Worm (Caenorhabditis elegans): Measurements from ENCODE around the gene sth-1.

The sth-1 gene

DNA sequence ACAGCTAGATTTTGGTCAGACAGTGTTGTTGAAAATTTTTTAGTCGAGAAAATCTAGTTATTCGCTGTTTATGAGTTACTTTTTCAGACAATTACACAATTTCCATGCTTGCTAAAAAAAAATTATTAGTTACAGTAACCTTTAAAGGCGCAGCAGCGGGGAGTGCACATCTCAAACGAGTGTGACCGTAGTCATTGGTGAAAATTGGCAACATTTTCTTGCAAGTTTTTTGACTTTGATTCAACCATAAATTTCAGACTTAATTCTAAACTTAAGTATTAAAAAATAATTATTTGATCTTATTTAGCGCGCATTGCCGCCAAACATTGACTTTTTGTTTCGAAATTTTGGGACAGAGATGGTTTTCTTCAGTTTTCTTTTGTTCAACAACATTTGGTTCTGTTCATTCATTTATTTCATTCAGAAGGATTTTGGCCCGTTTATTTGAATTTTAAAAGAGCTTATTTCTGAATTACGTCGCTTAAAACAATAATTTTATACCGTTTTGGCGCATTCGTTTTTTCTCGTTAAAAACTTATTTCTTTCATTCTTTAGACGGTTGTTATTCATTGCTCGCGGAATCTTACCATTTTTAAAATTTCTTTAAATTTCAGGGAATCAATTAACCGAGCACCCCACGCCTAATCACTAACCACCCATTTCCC, 23.0 kb upstream of the sth-1 start, which contains the start of gene oma-2:
Gene oma-2, plus strand, starts transcription at position 615 of the 665 bp plus-strand sequence.
- no peak for TF ChIP-seq unc-62 (GFP tag; optimal IDR thresholded peaks at IDR 0.05)

DNA sequence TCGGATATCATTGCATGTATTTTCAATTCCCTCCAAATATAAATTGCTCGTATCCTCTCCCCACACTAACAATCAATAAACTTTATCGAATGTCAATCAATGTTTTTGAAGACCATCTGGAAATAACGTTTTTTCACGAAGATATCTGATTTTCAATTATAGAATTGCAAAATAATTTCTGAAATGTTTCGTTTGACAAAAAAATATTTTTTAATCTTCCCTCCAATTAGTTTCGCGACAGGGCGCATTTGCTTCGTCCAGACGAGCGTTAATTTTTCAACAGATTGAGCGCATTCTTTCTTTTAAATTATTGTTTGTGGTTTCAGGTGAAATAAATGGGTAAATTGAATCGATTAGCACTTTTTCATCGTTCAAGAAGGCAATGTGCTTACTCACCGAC, 20.8 kb upstream of the sth-1 start, which contains the start of gene vars-1:
Gene vars-1, plus strand, starts transcription at position 291 of the 400 bp plus-strand sequence.
- TF ChIP-seq unc-62 (GFP tag; optimal IDR thresholded peaks at IDR 0.05), result no peak

ce11 chrV:8034811-8035210, 17.1 kb upstream of the sth-1 start, which contains the start of gene algn-12:
TSS of gene algn-12 (plus strand) at chrV:8035111.
- no peak for TF ChIP-seq unc-62 (GFP tag; optimal IDR thresholded peaks at IDR 0.05)

DNA sequence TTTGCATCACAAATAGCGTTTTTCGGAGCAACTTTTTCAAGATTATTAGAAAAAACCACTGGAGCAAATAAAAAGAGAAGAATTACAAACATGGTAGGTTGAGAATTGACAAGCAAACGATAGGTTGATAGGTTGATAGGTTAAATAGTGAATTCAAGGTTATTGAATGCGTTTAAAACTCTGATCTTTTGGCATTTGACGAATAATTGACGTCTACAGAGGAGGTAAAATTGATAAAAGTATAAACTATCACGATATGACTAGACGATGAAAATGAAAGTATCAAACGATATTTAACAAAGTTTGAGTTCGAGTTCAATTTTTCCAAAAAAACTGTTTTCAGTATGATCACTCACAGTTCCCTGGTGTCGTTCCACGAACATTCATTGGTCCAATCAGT, 16.0 kb upstream of the sth-1 start, which contains the start of gene ZC513.14:
Gene ZC513.14, minus strand, starts transcription at position 101 of the 400 bp plus-strand sequence.
- TF ChIP-seq unc-62 (GFP tag; optimal IDR thresholded peaks at IDR 0.05), result no peak

ce11 chrV:8039085-8039525, 12.8 kb upstream of the sth-1 start:
- TF ChIP-seq unc-62 (GFP tag; optimal IDR thresholded peaks at IDR 0.05), result no peak

ce11 chrV:8039606-8040005, 12.3 kb upstream of the sth-1 start:
- TF ChIP-seq unc-62 (GFP tag; optimal IDR thresholded peaks at IDR 0.05), result no peak

- TF ChIP-seq unc-62 (GFP tag; optimal IDR thresholded peaks at IDR 0.05), result no peak
Observed at ce11 chrV:8040247-8041084, 11.5 kb upstream of the sth-1 start.

- no peak for TF ChIP-seq unc-62 (GFP tag; optimal IDR thresholded peaks at IDR 0.05)
Observed at ce11 chrV:8041336-8041868, 10.5 kb upstream of the sth-1 start.

DNA sequence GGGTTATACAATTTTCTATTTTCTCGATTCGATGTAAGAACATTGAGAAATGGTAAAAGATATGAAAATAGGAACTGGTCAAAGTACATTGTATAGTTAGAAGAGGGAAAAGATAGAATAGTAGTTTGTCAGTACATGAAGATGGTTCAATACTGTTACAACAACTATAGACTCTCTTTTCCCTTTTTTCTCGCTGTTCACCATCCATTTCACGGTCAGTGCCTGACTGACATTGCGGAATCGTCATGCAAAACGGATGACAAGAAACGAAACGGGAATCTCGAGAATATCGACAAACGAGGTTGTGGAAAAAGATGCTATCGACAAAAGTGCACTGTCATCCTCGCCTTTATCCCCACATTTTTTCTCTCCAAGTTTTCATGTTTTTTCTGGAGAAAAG, 8.3 kb upstream of the sth-1 start:
- no peak for TF ChIP-seq unc-62 (GFP tag; optimal IDR thresholded peaks at IDR 0.05)

DNA sequence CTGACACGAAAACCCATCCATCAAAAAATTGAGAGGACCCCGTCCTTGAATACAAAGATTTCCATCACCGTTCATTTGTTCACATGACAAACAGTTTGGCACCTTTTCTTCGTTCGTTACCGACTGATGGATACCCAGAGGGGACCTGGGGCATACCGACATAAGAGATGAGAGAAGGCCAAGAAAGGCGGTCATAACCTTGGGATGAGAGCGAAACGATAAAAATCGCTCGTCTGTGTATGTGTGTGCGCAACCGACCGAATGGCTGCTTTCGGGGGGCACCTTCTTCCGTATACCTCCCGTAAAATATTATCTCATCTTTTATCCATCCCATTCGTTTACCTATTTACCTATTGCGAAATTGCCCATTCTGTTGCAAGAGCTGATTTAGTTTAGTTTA, 7.0 kb upstream of the sth-1 start:
- no peak for TF ChIP-seq unc-62 (GFP tag; optimal IDR thresholded peaks at IDR 0.05)

- no peak for TF ChIP-seq unc-62 (GFP tag; optimal IDR thresholded peaks at IDR 0.05)
Observed at ce11 chrV:8046706-8047105, 5.2 kb upstream of the sth-1 start, which contains the start of gene ZC513.3. TSS of gene ZC513.3 (plus strand) at chrV:8047006.

DNA sequence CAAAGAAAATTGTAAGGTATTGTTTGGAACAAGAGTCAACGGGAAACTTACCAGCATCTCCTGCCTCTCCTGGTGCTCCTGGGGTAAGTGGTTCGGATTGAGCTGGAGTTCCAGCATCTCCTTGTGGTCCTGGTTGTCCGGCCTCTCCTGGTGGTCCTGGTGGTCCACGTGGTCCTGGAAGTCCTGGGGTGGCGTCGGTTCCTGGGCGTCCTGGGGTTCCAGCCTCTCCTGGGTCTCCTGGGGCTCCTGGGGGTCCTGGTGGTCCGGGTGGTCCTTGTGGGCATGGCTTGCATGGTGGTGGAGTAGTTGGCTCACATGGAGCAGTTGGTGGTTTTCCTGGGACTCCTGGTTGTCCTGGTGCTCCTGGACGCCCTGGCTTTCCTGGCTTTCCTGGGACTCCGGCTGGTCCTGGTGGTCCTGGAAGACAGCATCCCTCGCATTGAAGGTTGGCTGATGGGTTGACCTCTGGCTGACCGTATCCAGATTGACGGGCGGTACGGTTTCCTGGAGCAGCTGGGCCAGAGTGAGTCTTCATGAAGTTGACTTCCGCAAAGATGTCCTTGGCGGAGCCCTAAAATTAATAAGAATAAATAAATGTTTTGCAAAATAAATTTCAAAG, 1.8 kb upstream of the sth-1 start:
- TF ChIP-seq unc-62 (GFP tag; optimal IDR thresholded peaks at IDR 0.05), result no peak

DNA sequence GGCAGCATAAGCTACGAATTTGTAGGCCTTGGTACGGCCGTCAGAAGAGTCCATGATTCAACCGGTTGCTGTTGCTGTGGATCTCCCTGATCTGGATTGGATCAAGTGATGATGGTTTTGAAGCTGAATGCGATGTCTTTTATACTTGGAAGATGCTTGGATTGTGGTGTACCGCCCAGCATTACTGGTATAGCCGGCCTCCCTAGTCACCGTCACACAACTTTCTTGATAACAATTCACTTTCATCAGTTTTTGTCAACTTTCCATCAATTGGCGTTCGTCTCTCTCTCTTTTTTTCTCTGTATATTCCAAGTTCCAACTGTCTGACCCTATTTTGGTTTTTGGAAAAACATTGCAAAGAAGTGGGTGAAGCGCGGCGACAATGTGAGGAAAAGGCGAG, 1.1 kb upstream of the sth-1 start, which contains the start of gene col-43:
Gene col-43, minus strand, starts transcription at position 101 of the 400 bp plus-strand sequence.
- TF ChIP-seq unc-62 (GFP tag; optimal IDR thresholded peaks at IDR 0.05), result no peak

DNA sequence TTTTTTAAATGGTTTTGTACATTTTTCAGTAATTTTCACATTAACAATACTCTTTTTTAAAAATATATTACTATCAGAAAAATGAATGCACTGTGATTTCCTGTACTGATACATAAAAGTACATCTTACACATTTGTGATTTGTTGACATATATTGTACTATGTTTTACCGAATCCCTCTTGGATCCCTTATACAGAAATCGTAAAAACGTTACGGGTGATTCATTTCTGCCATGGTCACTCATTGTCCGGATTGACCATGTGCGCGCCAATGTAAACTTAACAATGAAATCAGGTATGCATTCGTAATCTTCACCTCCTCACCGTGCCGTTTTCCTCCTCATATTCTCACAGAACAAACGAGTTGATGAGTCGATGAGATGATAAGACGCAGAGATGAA, 2.2 kb downstream of the sth-1 start, which contains the start of gene ZC513.2:
Gene ZC513.2, plus strand, starts transcription at position 301 of the 400 bp plus-strand sequence.
- TF ChIP-seq unc-62 (GFP tag; optimal IDR thresholded peaks at IDR 0.05), result no peak

DNA sequence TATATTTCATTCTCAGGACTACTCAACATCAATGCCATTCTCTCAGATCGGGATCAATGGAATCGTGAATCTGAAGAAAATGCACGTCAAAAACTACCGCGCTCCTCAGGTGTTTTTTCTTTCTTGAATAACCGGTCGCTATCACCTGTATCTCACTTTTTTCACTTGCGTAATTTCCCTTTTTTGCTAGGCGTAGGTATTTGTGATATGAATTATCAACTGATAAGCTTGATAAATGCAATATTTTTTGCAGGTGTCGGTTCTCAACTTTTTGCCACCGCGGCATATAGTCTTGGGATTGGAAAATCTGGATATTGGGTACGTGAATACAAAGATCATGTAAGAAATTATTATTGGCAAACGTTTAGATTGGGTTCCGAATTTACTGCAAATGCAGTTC, 3.2 kb downstream of the sth-1 start:
- TF ChIP-seq unc-62 (GFP tag; optimal IDR thresholded peaks at IDR 0.05), result no peak

- TF ChIP-seq unc-62 (GFP tag; optimal IDR thresholded peaks at IDR 0.05), result no peak
Observed at ce11 chrV:8058359-8058758, 6.4 kb downstream of the sth-1 start, which contains the start of gene str-138. TSS of gene str-138 (plus strand) at chrV:8058659.
